Worm (Caenorhabditis elegans): Measurements from ENCODE around the gene Y49F6B.12.

Gene Y49F6B.12

DNA sequence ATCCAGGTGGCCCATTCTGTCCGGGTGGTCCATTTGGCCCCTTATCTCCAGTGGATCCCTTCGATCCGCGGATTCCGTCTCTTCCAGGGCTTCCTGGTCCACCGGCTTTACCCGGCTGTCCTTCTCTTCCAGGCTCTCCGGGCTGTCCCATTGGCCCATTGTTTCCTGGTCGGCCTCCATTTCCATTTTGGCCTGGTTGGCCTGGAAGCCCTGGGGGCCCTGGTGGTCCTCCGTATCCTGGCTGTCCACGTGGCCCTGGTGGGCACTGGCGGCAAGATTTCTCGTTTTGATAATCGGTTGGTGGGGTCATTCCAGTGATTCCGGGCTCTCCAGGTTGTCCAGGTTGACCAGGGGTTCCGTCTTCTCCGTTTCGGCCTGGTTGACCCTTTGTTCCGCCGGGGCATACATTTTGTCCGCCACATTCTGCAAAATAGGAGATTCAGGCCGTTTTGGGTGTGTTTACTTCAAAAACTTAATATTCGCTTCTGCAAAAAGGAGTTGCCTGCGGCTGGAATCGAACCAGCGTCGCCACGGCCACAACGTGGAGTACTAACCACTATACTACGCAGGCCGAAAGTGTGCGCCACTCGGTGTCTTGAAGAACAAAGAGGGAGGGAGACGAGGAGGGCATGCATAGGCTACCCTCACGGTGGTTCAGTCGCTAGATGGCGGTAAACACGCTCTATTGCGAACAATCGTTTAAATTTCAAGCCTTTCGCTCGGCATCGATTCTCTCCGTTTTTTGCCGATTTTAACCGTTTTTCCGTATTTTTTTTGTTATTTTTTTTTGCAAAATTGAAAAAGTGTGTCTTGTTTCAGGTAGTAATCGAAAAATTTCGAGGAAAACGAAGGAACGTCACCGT, 49.0 kb upstream of the Y49F6B.12 start, which contains the start of gene W09G10.9 (continued):
- TF ChIP-seq jun-1 (tag; optimal IDR thresholded peaks at IDR 0.05) (peak; percentile 30), mep-1 (tag; optimal IDR thresholded peaks at IDR 0.05) (peak; percentile 23), unc-62 (GFP tag; optimal IDR thresholded peaks at IDR 0.05) (no peak), unc-98 (GFP tag; IDR thresholded peaks at IDR 0.05) (no peak), lir-3 (tag; optimal IDR thresholded peaks at IDR 0.05; ENCODE audit: poor library complexity) (peak; percentile 52), pag-3 (tag; optimal IDR thresholded peaks at IDR 0.05; ENCODE audit: borderline replicate concordance, insufficient read depth) (no peak), zip-4 (GFP tag; optimal IDR thresholded peaks at IDR 0.05) (peak; percentile 27), unc-86 (tag; optimal IDR thresholded peaks at IDR 0.05) (peak; percentile 55), fkh-8 (tag; optimal IDR thresholded peaks at IDR 0.05) (peak; percentile 78), lin-14 (GFP tag; optimal IDR thresholded peaks at IDR 0.05) (peak; percentile 71), nhr-12 (tag; optimal IDR thresholded peaks at IDR 0.05) (no peak), nhr-76 (tag; optimal IDR thresholded peaks at IDR 0.05) (no peak), ama-1 (optimal IDR thresholded peaks at IDR 0.05) (no peak), sox-4 (tag; optimal IDR thresholded peaks at IDR 0.05) (no peak), hpl-2 (GFP tag; optimal IDR thresholded peaks at IDR 0.05) (no peak), F16B12.6 (tag; optimal IDR thresholded peaks at IDR 0.05) (peak; percentile 48), ceh-63 (GFP tag; optimal IDR thresholded peaks at IDR 0.05) (no peak), efl-3 (GFP tag; optimal IDR thresholded peaks at IDR 0.05) (no peak), nhr-11 (tag; optimal IDR thresholded peaks at IDR 0.05) (no peak), egl-27 (tag; optimal IDR thresholded peaks at IDR 0.05) (no peak), pax-3 (tag; optimal IDR thresholded peaks at IDR 0.05) (no peak), fkh-10 (GFP tag; optimal IDR thresholded peaks at IDR 0.05) (peak; percentile 14), nhr-90 (tag; optimal IDR thresholded peaks at IDR 0.05; ENCODE audit: poor library complexity) (peak; percentile 60), ztf-11 (tag; optimal IDR thresholded peaks at IDR 0.05) (peak in 1 of 2 experiments; percentile 56), vab-15 (tag; optimal IDR thresholded peaks at IDR 0.05) (no peak), fkh-4 (tag; optimal IDR thresholded peaks at IDR 0.05; ENCODE audit: borderline replicate concordance) (no peak), nhr-84 (tag; optimal IDR thresholded peaks at IDR 0.05) (no peak), lsy-2 (tag; optimal IDR thresholded peaks at IDR 0.05) (peak; percentile 72 to 77), lin-15B (tag; optimal IDR thresholded peaks at IDR 0.05) (peak; percentile 13), hlh-4 (tag; optimal IDR thresholded peaks at IDR 0.05) (no peak), sptf-1 (tag; optimal IDR thresholded peaks at IDR 0.05) (no peak), ceh-8 (GFP tag; optimal IDR thresholded peaks at IDR 0.05) (no peak), nhr-85 (tag) (peak; percentile 63), elt-3 (tag; optimal IDR thresholded peaks at IDR 0.05) (peak in 2 of 6 experiments; percentile 4 to 19), skn-1 (tag; optimal IDR thresholded peaks at IDR 0.05) (peak; percentile 41), aly-2 (tag; optimal IDR thresholded peaks at IDR 0.05) (no peak), mef-2 (tag; optimal IDR thresholded peaks at IDR 0.05) (no peak), unc-30 (tag; optimal IDR thresholded peaks at IDR 0.05) (no peak)

DNA sequence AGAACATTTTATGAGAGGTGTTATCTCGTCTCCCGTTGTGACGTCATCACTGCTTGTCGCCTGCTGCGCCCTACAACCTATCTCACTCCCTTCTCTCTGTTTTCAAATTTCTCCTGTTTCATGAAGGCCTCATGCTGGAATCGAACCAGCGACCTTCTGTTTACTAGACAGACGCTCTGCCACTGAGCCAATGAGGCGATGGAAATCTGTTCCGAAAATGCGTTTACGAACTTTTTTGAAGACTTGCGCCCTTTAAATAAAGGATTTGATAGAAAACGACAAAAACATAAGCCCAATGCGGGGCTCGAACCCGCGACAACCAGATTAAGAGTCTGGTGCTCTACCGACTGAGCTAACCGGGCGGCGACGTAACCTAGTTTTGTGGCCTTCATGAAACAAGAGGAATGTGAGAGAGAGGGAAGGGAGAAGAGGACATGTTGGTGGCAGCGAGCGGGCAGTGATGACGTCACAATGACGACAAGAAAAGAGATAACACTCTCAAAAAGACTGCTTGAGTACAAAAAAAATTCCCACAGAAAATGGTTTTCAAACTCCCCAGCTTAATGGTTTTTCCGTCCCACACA, 46.8 kb upstream of the Y49F6B.12 start, which contains the start of gene clec-126:
Gene clec-126, plus strand, starts transcription at position 534 of the 584 bp plus-strand sequence.
- TF ChIP-seq irx-1 (tag; optimal IDR thresholded peaks at IDR 0.05) (peak; percentile 43), hlh-4 (tag; optimal IDR thresholded peaks at IDR 0.05) (no peak), snu-23 (GFP tag; optimal IDR thresholded peaks at IDR 0.05) (peak; percentile 87), nhr-85 (tag) (peak; percentile 82), ceh-90 (tag; optimal IDR thresholded peaks at IDR 0.05) (no peak), ama-1 (optimal IDR thresholded peaks at IDR 0.05) (no peak), mef-2 (tag; optimal IDR thresholded peaks at IDR 0.05) (peak; percentile 15), rnt-1 (tag; optimal IDR thresholded peaks at IDR 0.05) (peak; percentile 66), egl-27 (tag; optimal IDR thresholded peaks at IDR 0.05) (peak in 1 of 2 experiments; percentile 35), sptf-1 (tag; optimal IDR thresholded peaks at IDR 0.05) (no peak), mdl-1 (tag; optimal IDR thresholded peaks at IDR 0.05) (peak in 1 of 2 experiments; percentile 50), unc-130 (tag; optimal IDR thresholded peaks at IDR 0.05) (no peak), nhr-11 (tag; optimal IDR thresholded peaks at IDR 0.05) (no peak), fkh-8 (tag; optimal IDR thresholded peaks at IDR 0.05) (peak; percentile 44), lin-39 (tag; optimal IDR thresholded peaks at IDR 0.05) (no peak), vab-15 (tag; optimal IDR thresholded peaks at IDR 0.05) (no peak), mep-1 (tag; optimal IDR thresholded peaks at IDR 0.05) (peak; percentile 71), fos-1 (tag; optimal IDR thresholded peaks at IDR 0.05) (peak; percentile 53), pqm-1 (tag; optimal IDR thresholded peaks at IDR 0.05) (no peak), lin-35 (GFP tag; optimal IDR thresholded peaks at IDR 0.05) (peak; percentile 30 to 76), elt-2 (tag; optimal IDR thresholded peaks at IDR 0.05) (peak; percentile 65)

Data from whole organism, L1 larva.